Worm (Caenorhabditis elegans): ENCODE results near the gene vap-1.

DNA sequence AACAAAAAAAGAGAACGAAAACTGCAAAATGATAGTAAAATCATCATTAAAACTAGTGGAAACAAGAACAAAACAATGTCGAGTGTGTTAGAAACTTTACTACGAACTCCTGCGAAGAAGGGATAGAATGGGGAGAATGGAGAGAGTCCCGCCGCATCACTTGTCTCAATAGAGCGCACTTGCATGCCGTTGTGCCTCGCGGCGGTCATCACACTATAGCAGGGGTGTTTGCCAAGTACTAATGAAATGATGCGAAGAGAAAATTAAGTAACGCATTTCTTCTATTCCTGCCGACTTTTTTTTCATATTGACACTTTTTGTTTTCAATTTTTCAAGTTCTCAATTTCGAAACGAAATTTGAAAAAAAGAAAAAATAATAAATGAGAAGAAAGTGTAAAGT is 4.2 kb downstream of the vap-1 start:
- no peak for TF ChIP-seq ceh-44 (GFP tag; IDR thresholded peaks at IDR 0.05)
- TF ChIP-seq madf-9 (GFP tag; conservative IDR thresholded peaks at IDR 0.05): peak; percentile 27; the same call in 1 of the 2 replicates
- TF ChIP-seq lin-38 (GFP tag; IDR thresholded peaks at IDR 0.05): peak; percentile 96
- TF ChIP-seq zag-1 (tag; optimal IDR thresholded peaks at IDR 0.05): no peak
- TF ChIP-seq jun-1 (tag; optimal IDR thresholded peaks at IDR 0.05): no peak
- TF ChIP-seq hlh-30 (tag; optimal IDR thresholded peaks at IDR 0.05; ENCODE audit: insufficient read depth): peak; percentile 89
- TF ChIP-seq mes-2 (tag; optimal IDR thresholded peaks at IDR 0.05; ENCODE audit: poor library complexity, severe bottlenecking): peak; percentile 81
- no peak for TF ChIP-seq zip-2 (tag; optimal IDR thresholded peaks at IDR 0.05)
- no peak for TF ChIP-seq skn-1 (tag; optimal IDR thresholded peaks at IDR 0.05)
- TF ChIP-seq nhr-28 (tag; optimal IDR thresholded peaks at IDR 0.05): peak; percentile 73
- no peak for TF ChIP-seq nhr-237 (tag; optimal IDR thresholded peaks at IDR 0.05)
- peak; percentile 88 for TF ChIP-seq mep-1 (tag; optimal IDR thresholded peaks at IDR 0.05)
